Worm (Caenorhabditis elegans) whole organism, L2 larva: ENCODE data around the gene F11C1.4.

Experiments used
- C34F6.9 ChIP-seq: fragments of 150-350 bp; optimal IDR thresholded peaks from 2 replicates; lab custom pipeline; 2014; ENCODE audit warnings: missing biosample characterization, missing genetic modification characterization
- F13H6.1 ChIP-seq: sonication (generic microtip); optimal IDR thresholded peaks from 2 replicates; lab custom pipeline; 2016; ENCODE audit warnings: missing genetic modification characterization, missing compliant biosample characterization
- Y55F3AM.14 ChIP-seq: fragments of 200-800 bp; sonication (Bioruptor generic); optimal IDR thresholded peaks from 2 replicates; lab custom pipeline; 2018; ENCODE audit warnings: mild to moderate bottlenecking, missing genetic modification characterization, missing compliant biosample characterization
- ZK546.5 ChIP-seq: sonication (generic microtip); optimal IDR thresholded peaks from 2 replicates; lab custom pipeline; 2017; ENCODE audit warnings: missing biosample characterization, missing genetic modification characterization
- alr-1 ChIP-seq: fragments of 150-350 bp; optimal IDR thresholded peaks from 2 replicates; lab custom pipeline; 2014; ENCODE audit warnings: missing biosample characterization, missing genetic modification characterization
- ama-1 ChIP-seq: fragments of 150-350 bp; optimal IDR thresholded peaks from 2 replicates; lab custom pipeline; 2018; ENCODE audit warnings: inconsistent platforms
- blmp-1 ChIP-seq: sonication (generic microtip); optimal IDR thresholded peaks from 2 replicates; lab custom pipeline; 2017; ENCODE audit warnings: missing genetic modification characterization, mild to moderate bottlenecking, missing compliant biosample characterization, antibody characterized with exemption, moderate library complexity; ENCODE audit not compliant: insufficient read depth
- ceh-16 ChIP-seq: fragments of 150-350 bp; optimal IDR thresholded peaks from 2 replicates; lab custom pipeline; 2014; ENCODE audit warnings: missing biosample characterization, missing genetic modification characterization
- crh-2 ChIP-seq: sonication (generic microtip); optimal IDR thresholded peaks from 2 replicates; lab custom pipeline; 2017; ENCODE audit warnings: missing biosample characterization, missing genetic modification characterization
- egl-27 ChIP-seq: sonication (generic microtip); optimal IDR thresholded peaks from 3 replicates; lab custom pipeline; 2017; ENCODE audit warnings: missing biosample characterization, missing genetic modification reagents, missing genetic modification characterization
- elt-3 ChIP-seq: sonication (generic microtip); optimal IDR thresholded peaks from 2 replicates; lab custom pipeline; 2017; ENCODE audit warnings: missing biosample characterization, missing genetic modification characterization
- fos-1 ChIP-seq: fragments of 150-350 bp; optimal IDR thresholded peaks from 2 replicates; lab custom pipeline; 2014; ENCODE audit warnings: missing biosample characterization, missing genetic modification characterization
- lin-11 ChIP-seq: fragments of 150-350 bp; sonication (generic microtip); optimal IDR thresholded peaks from 2 replicates; lab custom pipeline; 2014; ENCODE audit warnings: missing biosample characterization, missing genetic modification characterization, inconsistent platforms, mixed read lengths
- lin-13 ChIP-seq: fragments of 150-350 bp; optimal IDR thresholded peaks from 2 replicates; lab custom pipeline; 2014; ENCODE audit warnings: missing biosample characterization, missing genetic modification reagents, missing genetic modification characterization
- lsy-2 ChIP-seq, 2 experiments: fragments of 150-350 bp in 1 of 2; sonication (generic microtip) in 1 of 2; optimal IDR thresholded peaks; 2 replicates each; lab custom pipeline; 2014 to 2017; ENCODE audit warnings: missing biosample characterization in 2 of 2, missing genetic modification characterization in 2 of 2
- mbf-1 ChIP-seq: sonication (generic microtip); optimal IDR thresholded peaks from 2 replicates; lab custom pipeline; 2017; ENCODE audit warnings: missing biosample characterization, missing genetic modification characterization
- mdl-1 ChIP-seq, 2 experiments: fragments of 150-350 bp in 1 of 2; sonication (generic microtip) in 1 of 2; optimal IDR thresholded peaks; 2 replicates each; lab custom pipeline; 2017; ENCODE audit warnings: missing biosample characterization in 2 of 2, missing genetic modification characterization in 2 of 2
- nhr-11 ChIP-seq: fragments of 150-350 bp; optimal IDR thresholded peaks from 2 replicates; lab custom pipeline; 2014; ENCODE audit warnings: missing biosample characterization, missing genetic modification characterization
- nhr-12 ChIP-seq: fragments of 150-350 bp; optimal IDR thresholded peaks from 2 replicates; lab custom pipeline; 2014; ENCODE audit warnings: missing biosample characterization, missing genetic modification characterization
- nhr-21 ChIP-seq: fragments of 150-350 bp; optimal IDR thresholded peaks from 2 replicates; lab custom pipeline; 2014; ENCODE audit warnings: missing biosample characterization, missing genetic modification characterization
- nhr-23 ChIP-seq: fragments of 150-350 bp; optimal IDR thresholded peaks from 2 replicates; lab custom pipeline; 2014; ENCODE audit warnings: missing biosample characterization, missing genetic modification reagents, missing genetic modification characterization
- nhr-237 ChIP-seq: fragments of 150-350 bp; optimal IDR thresholded peaks from 2 replicates; lab custom pipeline; 2014; ENCODE audit warnings: missing biosample characterization, missing genetic modification characterization
- nhr-25 ChIP-seq: fragments of 150-350 bp; sonication (generic microtip); optimal IDR thresholded peaks from 3 replicates; lab custom pipeline; 2014; ENCODE audit warnings: missing biosample characterization, missing genetic modification characterization
- nhr-6 ChIP-seq: fragments of 150-350 bp; optimal IDR thresholded peaks from 2 replicates; lab custom pipeline; 2014; ENCODE audit warnings: missing biosample characterization, missing genetic modification characterization
- peb-1 ChIP-seq: fragments of 150-350 bp; optimal IDR thresholded peaks from 2 replicates; lab custom pipeline; 2014; ENCODE audit warnings: missing biosample characterization, missing genetic modification characterization
- sem-4 ChIP-seq: fragments of 150-350 bp; optimal IDR thresholded peaks from 2 replicates; lab custom pipeline; 2014; ENCODE audit warnings: missing biosample characterization, missing genetic modification reagents, missing genetic modification characterization
- sma-9 ChIP-seq, 2 experiments: fragments of 150-350 bp in 1 of 2; sonication (generic microtip) in 1 of 2; optimal IDR thresholded peaks; 2 replicates each; lab custom pipeline; 2014 to 2016; ENCODE audit warnings: missing genetic modification characterization in 2 of 2, mild to moderate bottlenecking in 1 of 2, missing biosample characterization in 1 of 2, missing compliant biosample characterization in 1 of 2, missing genetic modification reagents in 1 of 2, moderate library complexity in 1 of 2
- unc-39 ChIP-seq: fragments of 150-350 bp; optimal IDR thresholded peaks from 2 replicates; lab custom pipeline; 2014; ENCODE audit warnings: missing biosample characterization, missing genetic modification characterization
- unc-62 ChIP-seq: fragments of 150-350 bp; optimal IDR thresholded peaks from 2 replicates; lab custom pipeline; 2014; ENCODE audit warnings: missing biosample characterization, missing genetic modification reagents, missing genetic modification characterization
- zag-1 ChIP-seq: fragments of 150-350 bp; optimal IDR thresholded peaks from 2 replicates; lab custom pipeline; 2014; ENCODE audit warnings: missing biosample characterization, missing genetic modification characterization
- ztf-1 ChIP-seq: fragments of 200-800 bp; sonication (Bioruptor generic); conservative IDR thresholded peaks from 2 replicates; pipeline ENCODE4 v1.3.6; 2022; ENCODE audit warnings: missing genetic modification characterization, missing compliant biosample characterization
- ztf-11 ChIP-seq: sonication (generic microtip); optimal IDR thresholded peaks from 2 replicates; lab custom pipeline; 2017; ENCODE audit warnings: missing biosample characterization, missing genetic modification characterization
- ztf-4 ChIP-seq: fragments of 150-350 bp; optimal IDR thresholded peaks from 2 replicates; lab custom pipeline; 2014; ENCODE audit warnings: missing biosample characterization, missing genetic modification characterization

The F11C1.4 gene

ce11 chrX:12976774-12977173 lies at the start of gene F11C1.4, which contains the start of gene F11C1.10:
Gene F11C1.4 (plus strand): TSS chrX:12977074.
Gene F11C1.10 (plus strand): TSS chrX:12977082.
- TF ChIP-seq nhr-6 (tag; lab: Kevin White, UChicago) (no peak), peb-1 (tag; lab: Kevin White, UChicago) (no peak)
- TF ChIP-seq, all 48 proteins: peak for 0

DNA sequence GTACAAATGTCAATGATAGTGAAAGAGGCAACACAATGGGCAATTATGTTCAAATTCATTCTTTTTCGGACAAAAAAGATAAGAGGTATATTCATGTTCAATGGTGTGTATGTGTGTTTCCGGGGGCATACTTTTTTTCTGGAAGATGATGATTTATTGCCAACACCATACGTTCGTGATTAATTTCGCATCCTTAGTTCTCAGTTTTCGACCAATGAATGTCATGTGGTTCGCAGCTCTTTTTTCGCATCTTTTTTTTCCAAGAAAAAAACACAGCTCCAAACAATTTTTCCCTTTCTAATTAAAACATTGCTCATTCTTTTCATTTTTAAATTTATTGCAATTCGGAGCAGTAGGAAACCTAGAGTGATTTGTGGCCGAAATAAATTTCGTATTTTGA lies 48.1 kb upstream of the F11C1.4 start:
- no peak for TF ChIP-seq sem-4 (tag; lab: Kevin White, UChicago)
- TF ChIP-seq lin-11 (tag; lab: Kevin White, UChicago): no peak
- TF ChIP-seq ceh-16 (tag; lab: Kevin White, UChicago): no peak
- no peak for TF ChIP-seq peb-1 (tag; lab: Kevin White, UChicago)
- TF ChIP-seq F13H6.1 (tag; lab: Kevin White, UChicago): no peak
- TF ChIP-seq crh-2 (tag; lab: Kevin White, UChicago): no peak
- no peak for TF ChIP-seq C34F6.9
- TF ChIP-seq fos-1 (tag; lab: Kevin White, UChicago): peak; percentile 32
- TF ChIP-seq egl-27 (tag; lab: Kevin White, UChicago): no peak

DNA sequence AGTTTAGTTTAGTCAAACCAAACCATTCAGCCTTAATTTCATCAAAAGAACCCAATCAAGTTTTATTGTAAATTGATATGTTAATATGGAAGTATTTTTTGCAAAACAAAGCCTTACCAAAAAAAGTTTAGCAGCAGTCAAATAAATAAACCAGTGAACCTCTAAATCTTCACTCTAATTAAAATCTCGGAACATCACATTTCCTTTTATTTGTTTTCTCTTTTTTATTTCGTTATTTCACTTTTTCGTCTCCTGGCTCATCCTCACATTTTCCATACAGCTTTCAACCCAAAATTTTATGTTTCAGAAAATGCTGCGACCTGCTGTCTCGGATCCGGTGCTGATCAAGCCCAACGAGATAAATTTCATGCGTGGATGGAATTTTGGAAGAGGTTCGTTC lies 46.9 kb upstream of the F11C1.4 start, which contains the start of gene C34E7.3:
Gene C34E7.3 (plus strand): TSS at position 301 of the 400 bp plus-strand sequence.
- no peak for TF ChIP-seq mdl-1 (tag; optimal IDR thresholded peaks at IDR 0.05; lab: Kevin White, UChicago)
- TF ChIP-seq elt-3 (tag; lab: Kevin White, UChicago): no peak
- TF ChIP-seq nhr-237 (tag; lab: Kevin White, UChicago): no peak
- no peak for TF ChIP-seq lsy-2 (tag; optimal IDR thresholded peaks at IDR 0.05; lab: Kevin White, UChicago)
- TF ChIP-seq ztf-1 (GFP tag; lab: Robert Waterston, UW): no peak
- TF ChIP-seq ztf-11 (tag; lab: Kevin White, UChicago): no peak
- no peak for TF ChIP-seq nhr-12 (tag; lab: Kevin White, UChicago)
- no peak for TF ChIP-seq Y55F3AM.14
- TF ChIP-seq egl-27 (tag; lab: Kevin White, UChicago): no peak
- TF ChIP-seq unc-62 (GFP tag; lab: Kevin White, UChicago): no peak
- no peak for TF ChIP-seq nhr-11 (tag; lab: Kevin White, UChicago)
- TF ChIP-seq nhr-23 (tag; lab: Kevin White, UChicago): no peak
- no peak for TF ChIP-seq C34F6.9

DNA sequence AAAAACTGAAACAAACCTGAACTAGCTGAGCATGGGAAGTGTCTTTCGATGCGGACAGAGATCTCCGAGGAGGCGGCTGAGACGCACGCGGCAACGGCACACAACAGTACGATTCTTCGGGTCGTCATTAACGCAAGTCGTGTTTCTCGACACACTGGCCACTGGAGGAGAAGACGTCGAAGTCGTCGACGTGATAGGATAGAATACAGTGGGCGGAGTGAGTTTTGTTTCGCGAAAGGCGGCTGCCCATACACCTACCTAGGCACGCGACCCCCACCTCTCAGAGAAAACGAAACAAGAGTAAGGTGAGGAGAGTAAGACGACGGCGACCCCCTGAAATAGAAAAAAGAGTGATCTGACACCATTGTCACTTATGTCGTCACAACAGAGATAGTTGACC lies 42.1 kb upstream of the F11C1.4 start, which contains the start of gene gmap-1:
Gene gmap-1 (minus strand): TSS at position 211 of the 400 bp plus-strand sequence.
- no peak for TF ChIP-seq ztf-11 (tag; lab: Kevin White, UChicago)
- TF ChIP-seq blmp-1: peak; percentile 48
- peak; percentile 50 for TF ChIP-seq nhr-21 (tag; lab: Kevin White, UChicago)
- TF ChIP-seq ceh-16 (tag; lab: Kevin White, UChicago): peak; percentile 36
- peak; percentile 34 for TF ChIP-seq nhr-25 (tag; lab: Kevin White, UChicago)

DNA sequence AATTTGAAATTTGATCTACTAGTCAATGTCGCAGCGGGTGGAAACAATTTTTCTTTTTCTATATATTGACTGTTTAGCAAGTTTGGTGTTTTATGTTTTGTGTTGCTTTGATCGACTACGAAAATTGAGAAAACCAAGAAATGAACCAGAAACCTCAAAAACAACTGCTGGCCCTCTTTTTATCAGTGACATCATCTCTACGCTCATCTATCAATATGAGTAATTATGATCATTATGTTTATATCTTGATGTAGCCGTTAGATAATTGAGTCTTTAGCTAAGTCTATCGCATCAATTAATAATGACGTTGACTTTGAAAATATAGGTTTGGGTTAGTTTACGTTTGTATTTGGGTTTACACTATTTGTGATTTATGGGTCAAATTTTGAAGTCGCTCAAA lies 41.2 kb upstream of the F11C1.4 start:
- TF ChIP-seq unc-39 (tag; lab: Kevin White, UChicago) (no peak), ZK546.5 (no peak), alr-1 (tag; lab: Kevin White, UChicago) (no peak), crh-2 (tag; lab: Kevin White, UChicago) (no peak), nhr-23 (tag; lab: Kevin White, UChicago) (no peak), ztf-11 (tag; lab: Kevin White, UChicago) (no peak), nhr-237 (tag; lab: Kevin White, UChicago) (no peak), sma-9 (GFP tag; optimal IDR thresholded peaks at IDR 0.05; lab: Kevin White, UChicago) (no peak), sma-9 (tag; optimal IDR thresholded peaks at IDR 0.05; lab: Kevin White, UChicago) (no peak), ama-1 (lab: Kevin White, UChicago) (no peak), Y55F3AM.14 (no peak), mbf-1 (tag; lab: Kevin White, UChicago) (no peak)

ce11 chrX:12937521-12937920 lies 39.4 kb upstream of the F11C1.4 start:
- TF ChIP-seq egl-27 (tag; lab: Kevin White, UChicago) (no peak), crh-2 (tag; lab: Kevin White, UChicago) (no peak), unc-39 (tag; lab: Kevin White, UChicago) (no peak), lin-13 (no peak), fos-1 (tag; lab: Kevin White, UChicago) (no peak), C34F6.9 (no peak), F13H6.1 (tag; lab: Kevin White, UChicago) (no peak), zag-1 (tag; lab: Kevin White, UChicago) (no peak), ztf-4 (tag; lab: Kevin White, UChicago) (no peak)
